Fruit fly (Drosophila melanogaster) Kc167 (cell line): Measurements from ENCODE around the gene Sxl.

Experiments used
- Sin3A ChIP-seq: fragments of >200 bp; optimal IDR thresholded peaks from 2 replicates; lab custom pipeline; 2018; ENCODE audit warnings: missing external identifiers
- psq ChIP-seq: fragments of >200 bp; optimal IDR thresholded peaks from 2 replicates; lab custom pipeline; 2017; ENCODE audit warnings: missing external identifiers

DNA sequence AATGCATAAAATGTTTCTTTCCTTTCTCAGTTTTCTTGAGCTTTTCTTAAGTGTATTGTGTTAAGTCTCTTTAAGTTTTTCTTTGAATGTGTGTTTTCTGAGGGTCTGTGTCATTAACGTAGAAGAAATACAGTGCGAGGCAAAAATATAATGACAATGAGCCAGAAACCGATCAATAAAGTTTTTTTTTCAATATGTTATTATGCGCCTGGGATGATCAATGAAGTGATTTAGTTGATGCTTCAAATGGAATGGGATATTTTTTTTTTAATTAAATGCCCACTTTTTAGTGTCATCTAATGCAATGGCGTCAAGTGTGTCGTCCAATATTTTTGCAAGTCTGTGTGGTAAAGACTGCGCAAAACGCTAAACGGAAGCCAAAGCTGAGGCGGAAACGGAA is 11.3 kb downstream of the Sxl start:
- TF ChIP-seq psq (lab: Kevin White, UChicago) (no peak), Sin3A (lab: Kevin White, UChicago) (no peak)
